Fruit fly (Drosophila melanogaster): ENCODE data around the gene CG11983.
A peak's percentile ranks its signal among the peaks of the same experiment; 100 is the strongest.

The CG11983 gene

dm6 chr3R:9033619-9034401, 25.7 kb downstream of the CG11983 start (continued):
- TF ChIP-seq CG3726 (GFP tag; IDR thresholded peaks at IDR 0.05) (no peak), zfh1 (GFP tag; IDR thresholded peaks at IDR 0.05) (peak; percentile 57), H15 (GFP tag; IDR thresholded peaks at IDR 0.05) (no peak), stwl (tag; optimal IDR thresholded peaks at IDR 0.05) (no peak), CG15514 (GFP tag; optimal IDR thresholded peaks at IDR 0.05) (peak; percentile 67), unpg (GFP tag; optimal IDR thresholded peaks at IDR 0.05) (peak; percentile 80), trem (tag; optimal IDR thresholded peaks at IDR 0.05) (peak; percentile 78), lola (GFP tag; optimal IDR thresholded peaks at IDR 0.05) (peak in 1 of 3 experiments; percentile 92), CG7928 (GFP tag; optimal IDR thresholded peaks at IDR 0.05) (peak; percentile 68), CG11504 (tag; optimal IDR thresholded peaks at IDR 0.05) (peak; percentile 88), Atf3 (GFP tag; optimal IDR thresholded peaks at IDR 0.05) (no peak), HHEX (GFP tag; optimal IDR thresholded peaks at IDR 0.05) (peak; percentile 77), CG17385 (GFP tag; optimal IDR thresholded peaks at IDR 0.05) (peak; percentile 83), gt (GFP tag; IDR thresholded peaks at IDR 0.05) (no peak), TFAM (GFP tag; optimal IDR thresholded peaks at IDR 0.05) (no peak), Optix (GFP tag; IDR thresholded peaks at IDR 0.05) (no peak), NC2β (GFP tag; optimal IDR thresholded peaks at IDR 0.05) (peak; percentile 49), CG7556 (GFP tag; optimal IDR thresholded peaks at IDR 0.05) (peak; percentile 94), CG3995 (GFP tag; optimal IDR thresholded peaks at IDR 0.05) (peak; percentile 22), CG12769 (tag; optimal IDR thresholded peaks at IDR 0.05) (peak; percentile 69), CG7786 (GFP tag; optimal IDR thresholded peaks at IDR 0.05) (peak; percentile 3), crp (GFP tag; optimal IDR thresholded peaks at IDR 0.05) (peak; percentile 47 to 78), esg (GFP tag; conservative IDR thresholded peaks at IDR 0.05) (peak; percentile 67), CG10147 (GFP tag; optimal IDR thresholded peaks at IDR 0.05) (peak; percentile 92), E2f1 (GFP tag; IDR thresholded peaks at IDR 0.05) (0 out of 2 replicates have a peak, but pooled peaks have one; percentile 19), CG8924 (tag; optimal IDR thresholded peaks at IDR 0.05) (peak; percentile 93), CG10979 (tag; optimal IDR thresholded peaks at IDR 0.05) (peak; percentile 85), psq (GFP tag; optimal IDR thresholded peaks at IDR 0.05) (peak; percentile 55), CG12219 (GFP tag; optimal IDR thresholded peaks at IDR 0.05) (peak; percentile 65), CG3065 (GFP tag; optimal IDR thresholded peaks at IDR 0.05) (peak; percentile 56), Atf6 (GFP tag; IDR thresholded peaks at IDR 0.05) (peak; percentile 69), CG13624 (GFP tag; optimal IDR thresholded peaks at IDR 0.05) (peak; percentile 69), Fer2 (tag; optimal IDR thresholded peaks at IDR 0.05) (peak; percentile 74), slp2 (GFP tag; optimal IDR thresholded peaks at IDR 0.05) (no peak), dm (GFP tag; optimal IDR thresholded peaks at IDR 0.05) (no peak), CG32532 (GFP tag; IDR thresholded peaks at IDR 0.05) (0 out of 2 replicates have a peak, but pooled peaks have one; percentile 68), Nf-YC (tag; optimal IDR thresholded peaks at IDR 0.05) (peak; percentile 86), Dek (tag; optimal IDR thresholded peaks at IDR 0.05) (peak; percentile 87), sens (GFP tag) (peak; percentile 96), hkb (optimal IDR thresholded peaks at IDR 0.05) (no peak), hkb (GFP tag; IDR thresholded peaks at IDR 0.05) (peak; percentile 41; the same call in 1 of the 2 replicates), Sry-β (GFP tag; optimal IDR thresholded peaks at IDR 0.05) (peak; percentile 100), CG12299 (tag; optimal IDR thresholded peaks at IDR 0.05) (peak; percentile 80), dati (GFP tag; IDR thresholded peaks at IDR 0.05) (0 out of 2 replicates have a peak, but pooled peaks have one; percentile 30), CG4707 (GFP tag; optimal IDR thresholded peaks at IDR 0.05) (peak; percentile 19), Sox100B (GFP tag; optimal IDR thresholded peaks at IDR 0.05) (peak; percentile 93), D (optimal IDR thresholded peaks at IDR 0.05) (no peak), D (GFP tag; optimal IDR thresholded peaks at IDR 0.05) (peak; percentile 76), CG18262 (tag; optimal IDR thresholded peaks at IDR 0.05) (peak; percentile 94)

All from whole organism, embryonic.